Worm (Caenorhabditis elegans) whole organism, L3 larva: ENCODE data around the gene grl-25.

Source experiments
- R02D3.7 ChIP-seq: fragments of 150-350 bp; optimal IDR thresholded peaks from 2 replicates; lab custom pipeline; 2014; ENCODE audit warnings: missing biosample characterization, missing genetic modification characterization
- ZK546.5 ChIP-seq: sonication (generic microtip); optimal IDR thresholded peaks from 2 replicates; lab custom pipeline; 2017; ENCODE audit warnings: missing biosample characterization, missing genetic modification characterization
- aly-2 ChIP-seq: fragments of 150-350 bp; optimal IDR thresholded peaks from 2 replicates; lab custom pipeline; 2014; ENCODE audit warnings: missing biosample characterization, missing genetic modification characterization
- ama-1 ChIP-seq: fragments of 150-350 bp; optimal IDR thresholded peaks from 2 replicates; lab custom pipeline; 2018
- ceh-16 ChIP-seq: sonication (generic microtip); optimal IDR thresholded peaks from 2 replicates; lab custom pipeline; 2017; ENCODE audit warnings: missing biosample characterization, missing genetic modification characterization
- ceh-28 ChIP-seq: fragments of 150-350 bp; optimal IDR thresholded peaks from 2 replicates; lab custom pipeline; 2014; ENCODE audit warnings: missing biosample characterization, missing genetic modification reagents, missing genetic modification characterization
- ceh-82 ChIP-seq: fragments of 150-350 bp; optimal IDR thresholded peaks from 2 replicates; lab custom pipeline; 2014; ENCODE audit warnings: missing biosample characterization, missing genetic modification characterization
- daf-12 ChIP-seq: fragments of 150-350 bp; optimal IDR thresholded peaks from 2 replicates; lab custom pipeline; 2014; ENCODE audit warnings: missing biosample characterization, missing genetic modification reagents, missing genetic modification characterization
- egl-27 ChIP-seq: sonication (generic microtip); optimal IDR thresholded peaks from 4 replicates; lab custom pipeline; 2017; ENCODE audit warnings: missing biosample characterization, missing genetic modification reagents, missing genetic modification characterization
- egl-5 ChIP-seq: fragments of 150-350 bp; optimal IDR thresholded peaks from 2 replicates; lab custom pipeline; 2017; ENCODE audit warnings: missing biosample characterization, missing genetic modification reagents, missing genetic modification characterization, inconsistent platforms
- elt-2 ChIP-seq: sonication (generic microtip); optimal IDR thresholded peaks from 2 replicates; lab custom pipeline; 2016; ENCODE audit warnings: missing genetic modification reagents, mild to moderate bottlenecking, missing genetic modification characterization, missing compliant biosample characterization
- elt-3 ChIP-seq, 3 experiments: fragments of 150-350 bp in 1 of 3; sonication (generic microtip) in 2 of 3; optimal IDR thresholded peaks; 2 replicates in 2 of 3; 4 replicates in 1 of 3; lab custom pipeline; 2014 to 2017; ENCODE audit warnings: missing biosample characterization in 3 of 3, missing genetic modification characterization in 3 of 3
- fkh-10 ChIP-seq: sonication (generic microtip); optimal IDR thresholded peaks from 2 replicates; lab custom pipeline; 2017; ENCODE audit warnings: missing biosample characterization, missing genetic modification reagents, missing genetic modification characterization
- fkh-2 ChIP-seq: fragments of 150-350 bp; optimal IDR thresholded peaks from 2 replicates; lab custom pipeline; 2014; ENCODE audit warnings: missing biosample characterization, missing genetic modification reagents, missing genetic modification characterization
- fos-1 ChIP-seq: fragments of 150-350 bp; optimal IDR thresholded peaks from 2 replicates; lab custom pipeline; 2014; ENCODE audit warnings: missing biosample characterization, missing genetic modification characterization
- jun-1 ChIP-seq: fragments of 150-350 bp; optimal IDR thresholded peaks from 2 replicates; lab custom pipeline; 2014; ENCODE audit warnings: missing biosample characterization, missing genetic modification reagents, missing genetic modification characterization
- lin-15B ChIP-seq: fragments of 150-350 bp; optimal IDR thresholded peaks from 2 replicates; lab custom pipeline; 2014; ENCODE audit warnings: missing biosample characterization, missing genetic modification characterization
- lin-39 ChIP-seq: fragments of 150-350 bp; optimal IDR thresholded peaks from 2 replicates; lab custom pipeline; 2018; ENCODE audit warnings: missing biosample characterization, missing genetic modification reagents, missing genetic modification characterization
- lsy-12 ChIP-seq: sonication (generic microtip); optimal IDR thresholded peaks from 2 replicates; lab custom pipeline; 2016; ENCODE audit warnings: mild to moderate bottlenecking, missing genetic modification characterization, missing compliant biosample characterization
- mdl-1 ChIP-seq: fragments of 150-350 bp; optimal IDR thresholded peaks from 2 replicates; lab custom pipeline; 2014; ENCODE audit warnings: missing biosample characterization, missing genetic modification characterization
- mml-1 ChIP-seq: fragments of 150-350 bp; sonication (generic microtip); optimal IDR thresholded peaks from 3 replicates; lab custom pipeline; 2014; ENCODE audit warnings: missing biosample characterization, missing genetic modification characterization
- nfya-1 ChIP-seq: sonication (generic microtip); optimal IDR thresholded peaks from 2 replicates; lab custom pipeline; 2017; ENCODE audit warnings: missing genetic modification characterization, mild to moderate bottlenecking, missing compliant biosample characterization, antibody characterized with exemption, moderate library complexity; ENCODE audit not compliant: insufficient read depth
- nhr-11 ChIP-seq: fragments of 150-350 bp; optimal IDR thresholded peaks from 2 replicates; lab custom pipeline; 2014; ENCODE audit warnings: missing biosample characterization, missing genetic modification characterization
- nhr-12 ChIP-seq: fragments of 150-350 bp; optimal IDR thresholded peaks from 2 replicates; lab custom pipeline; 2014; ENCODE audit warnings: missing biosample characterization, missing genetic modification characterization
- nhr-237 ChIP-seq: fragments of 150-350 bp; optimal IDR thresholded peaks from 2 replicates; lab custom pipeline; 2014; ENCODE audit warnings: missing biosample characterization, missing genetic modification characterization
- nhr-28 ChIP-seq: fragments of 150-350 bp; optimal IDR thresholded peaks from 2 replicates; lab custom pipeline; 2014; ENCODE audit warnings: missing biosample characterization, missing genetic modification characterization
- nhr-43 ChIP-seq: sonication (generic microtip); optimal IDR thresholded peaks from 2 replicates; lab custom pipeline; 2016; ENCODE audit warnings: mild to moderate bottlenecking, missing genetic modification characterization, missing compliant biosample characterization; ENCODE audit not compliant: poor library complexity, severe bottlenecking
- nhr-67 ChIP-seq: fragments of 150-350 bp; optimal IDR thresholded peaks from 2 replicates; lab custom pipeline; 2014; ENCODE audit warnings: missing biosample characterization, missing genetic modification characterization
- pha-4 ChIP-seq: fragments of 150-350 bp; optimal IDR thresholded peaks from 2 replicates; lab custom pipeline; 2014; ENCODE audit warnings: missing biosample characterization, missing genetic modification reagents, missing genetic modification characterization
- pqm-1 ChIP-seq: fragments of 150-350 bp; optimal IDR thresholded peaks from 2 replicates; lab custom pipeline; 2017; ENCODE audit warnings: missing biosample characterization, missing genetic modification characterization, inconsistent platforms
- sea-2 ChIP-seq: fragments of 150-350 bp; sonication (generic microtip); optimal IDR thresholded peaks from 4 replicates; lab custom pipeline; 2014; ENCODE audit warnings: missing biosample characterization, missing genetic modification reagents, missing genetic modification characterization
- skn-1 ChIP-seq: fragments of 150-350 bp; optimal IDR thresholded peaks from 2 replicates; lab custom pipeline; 2014; ENCODE audit warnings: missing biosample characterization, missing genetic modification characterization
- snpc-4 ChIP-seq: fragments of 150-350 bp; optimal IDR thresholded peaks from 2 replicates; lab custom pipeline; 2014; ENCODE audit warnings: missing biosample characterization, missing genetic modification characterization
- tbx-2 ChIP-seq: sonication (generic microtip); optimal IDR thresholded peaks from 2 replicates; lab custom pipeline; 2016; ENCODE audit warnings: mild to moderate bottlenecking, missing genetic modification characterization, missing compliant biosample characterization
- unc-39 ChIP-seq: sonication (generic microtip); optimal IDR thresholded peaks from 4 replicates; lab custom pipeline; 2017; ENCODE audit warnings: missing biosample characterization, missing genetic modification characterization
- unc-62 ChIP-seq: fragments of 150-350 bp; sonication (generic microtip); optimal IDR thresholded peaks from 4 replicates; lab custom pipeline; 2014; ENCODE audit warnings: missing biosample characterization, missing genetic modification reagents, missing genetic modification characterization
- zag-1 ChIP-seq: fragments of 150-350 bp; optimal IDR thresholded peaks from 2 replicates; lab custom pipeline; 2014; ENCODE audit warnings: missing biosample characterization, missing genetic modification characterization
- ztf-11 ChIP-seq: fragments of 150-350 bp; optimal IDR thresholded peaks from 2 replicates; lab custom pipeline; 2014; ENCODE audit warnings: missing biosample characterization, missing genetic modification characterization
- ztf-4 ChIP-seq: fragments of 150-350 bp; optimal IDR thresholded peaks from 2 replicates; lab custom pipeline; 2014; ENCODE audit warnings: missing biosample characterization, missing genetic modification characterization

The grl-25 gene

DNA sequence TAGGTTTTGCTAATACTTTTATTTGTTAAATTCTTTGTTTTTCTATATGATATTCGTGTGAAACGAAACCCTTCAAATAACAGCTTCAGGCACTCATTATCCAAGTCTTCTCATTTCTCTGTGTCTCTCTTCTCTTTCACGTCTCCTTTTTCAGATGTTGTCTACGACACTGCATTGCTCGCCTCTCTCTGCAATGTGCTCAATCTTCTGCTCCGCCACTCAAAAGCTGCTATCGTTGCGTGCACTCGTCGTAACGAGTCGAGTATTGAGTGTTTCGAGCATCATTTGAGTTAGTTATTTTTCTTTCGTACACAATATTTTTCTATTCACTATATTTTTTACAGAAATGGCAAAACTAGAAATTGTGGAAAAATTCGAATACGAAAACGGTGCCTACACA is 11.1 kb downstream of the grl-25 start:
- TF ChIP-seq nfya-1 (tag; lab: Kevin White, UChicago) = peak; percentile 54
- no peak for TF ChIP-seq elt-2 (tag; lab: Kevin White, UChicago)
- TF ChIP-seq lin-39 (tag; lab: Kevin White, UChicago) = peak; percentile 43
- no peak for TF ChIP-seq ceh-82 (tag; lab: Kevin White, UChicago)
- no peak for TF ChIP-seq daf-12

DNA sequence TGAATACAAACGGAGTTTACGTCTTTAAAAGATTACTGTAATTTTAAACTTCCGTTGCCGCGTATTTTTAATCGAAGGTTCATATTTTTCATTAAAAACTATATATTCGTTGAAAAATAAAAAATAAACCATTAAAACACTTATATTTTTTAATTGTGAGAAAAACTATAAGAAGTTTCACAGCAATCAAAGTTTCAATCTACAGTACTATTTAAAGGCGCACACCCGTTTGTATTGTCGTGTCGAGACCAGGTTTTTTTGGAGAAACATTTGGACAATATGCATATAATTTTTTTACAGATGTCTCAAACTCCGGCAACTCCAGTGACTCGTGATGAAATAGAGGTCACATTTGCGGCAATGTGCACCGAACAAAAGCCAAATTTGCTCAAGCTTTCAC is 11.7 kb downstream of the grl-25 start, which contains the start of gene R08D7.5:
Gene R08D7.5, plus strand, starts transcription at position 301 of the 400 bp plus-strand sequence.
- TF ChIP-seq jun-1 (tag; lab: Kevin White, UChicago) (no peak), ceh-16 (no peak), mml-1 (no peak), snpc-4 (tag; lab: Kevin White, UChicago) (no peak), nhr-11 (tag; lab: Kevin White, UChicago) (no peak), nhr-43 (no peak), ceh-82 (tag; lab: Kevin White, UChicago) (no peak)
- TF ChIP-seq, all 47 proteins: peak for 0

DNA sequence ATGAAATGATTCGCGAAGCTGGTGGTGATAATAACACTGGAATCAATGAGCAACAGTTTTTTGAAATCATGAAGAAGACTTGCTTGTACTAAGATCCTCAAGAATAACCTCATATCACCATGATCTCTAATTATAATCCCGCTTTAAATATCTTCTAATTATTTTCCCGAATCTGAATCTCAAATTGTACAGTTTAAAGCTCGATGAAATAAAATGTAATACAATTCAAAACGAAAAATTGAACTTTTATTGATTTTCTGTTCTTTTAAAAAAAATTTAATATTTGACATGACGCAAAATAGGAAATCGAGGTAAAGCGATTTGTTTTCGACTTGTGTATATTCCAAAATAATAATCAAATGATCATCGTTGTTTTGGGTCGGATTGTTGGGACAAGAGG is 12.7 kb downstream of the grl-25 start:
- TF ChIP-seq nhr-43 (peak; percentile 47), ceh-28 (tag; lab: Kevin White, UChicago) (peak; percentile 8), lsy-12 (tag; lab: Kevin White, UChicago) (no peak), fkh-2 (tag; lab: Kevin White, UChicago) (no peak)

DNA sequence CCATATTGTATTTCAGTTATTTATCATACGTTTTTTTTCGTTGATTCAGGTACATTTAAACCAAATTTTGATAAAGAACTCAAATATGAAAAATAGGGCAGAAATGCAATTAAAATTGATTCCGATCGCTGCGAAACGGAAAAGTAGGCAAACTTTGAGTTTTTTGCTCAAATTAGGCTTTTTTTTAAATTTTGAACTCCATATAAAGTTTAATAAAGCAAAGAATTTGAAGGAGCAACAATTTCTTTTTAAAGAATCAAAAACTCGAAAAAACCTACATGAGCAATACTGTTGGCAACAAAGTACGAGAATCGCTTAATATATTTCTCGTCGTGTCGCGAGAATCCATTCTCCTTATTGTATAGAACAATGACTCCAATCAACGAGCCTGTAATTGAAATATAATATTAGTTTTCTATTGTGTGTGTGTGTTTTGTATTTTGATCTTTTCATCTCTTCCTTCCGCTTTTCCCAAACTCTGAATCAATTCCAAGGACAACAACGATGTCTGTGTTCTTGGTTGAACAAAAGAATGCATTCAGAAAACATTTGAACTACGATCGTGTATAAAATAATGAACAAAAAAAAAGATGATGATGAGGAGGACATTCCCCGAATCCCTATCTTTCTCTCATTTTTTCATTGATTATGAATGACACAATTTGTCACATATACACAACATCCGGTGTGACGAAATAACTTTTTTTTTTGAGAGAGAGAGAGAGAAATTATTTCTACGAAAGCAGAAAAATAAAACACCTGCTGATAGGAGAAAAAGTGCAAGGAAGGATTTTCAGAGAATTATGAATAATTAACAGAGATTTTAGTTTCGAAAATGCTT is 16.6 kb downstream of the grl-25 start:
- TF ChIP-seq fkh-10 (peak; percentile 13), skn-1 (tag; lab: Kevin White, UChicago) (no peak), lin-39 (tag; lab: Kevin White, UChicago) (no peak), lsy-12 (tag; lab: Kevin White, UChicago) (peak; percentile 35)

DNA sequence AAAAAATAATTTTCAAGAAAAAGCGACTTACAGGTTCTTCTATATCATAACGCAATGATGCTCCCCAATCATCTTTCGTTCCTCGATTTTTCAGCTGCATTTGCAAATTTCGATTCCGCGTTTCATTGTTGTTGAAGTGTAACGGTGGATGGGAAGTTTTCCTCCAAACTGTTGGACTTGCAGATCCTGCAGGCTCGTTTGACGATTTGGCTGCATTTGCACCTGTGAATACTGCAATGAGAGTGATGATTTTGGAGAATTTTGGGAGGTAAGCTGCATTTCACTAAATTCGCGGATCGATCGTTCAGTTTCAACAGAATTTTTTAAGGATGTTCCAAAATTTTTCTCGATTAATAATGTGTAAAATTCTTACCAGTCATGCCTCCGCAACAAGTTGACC is 18.8 kb downstream of the grl-25 start:
- TF ChIP-seq nhr-43 = peak; percentile 52
- TF ChIP-seq daf-12 = no peak
- TF ChIP-seq nhr-237 (tag; lab: Kevin White, UChicago) = no peak

DNA sequence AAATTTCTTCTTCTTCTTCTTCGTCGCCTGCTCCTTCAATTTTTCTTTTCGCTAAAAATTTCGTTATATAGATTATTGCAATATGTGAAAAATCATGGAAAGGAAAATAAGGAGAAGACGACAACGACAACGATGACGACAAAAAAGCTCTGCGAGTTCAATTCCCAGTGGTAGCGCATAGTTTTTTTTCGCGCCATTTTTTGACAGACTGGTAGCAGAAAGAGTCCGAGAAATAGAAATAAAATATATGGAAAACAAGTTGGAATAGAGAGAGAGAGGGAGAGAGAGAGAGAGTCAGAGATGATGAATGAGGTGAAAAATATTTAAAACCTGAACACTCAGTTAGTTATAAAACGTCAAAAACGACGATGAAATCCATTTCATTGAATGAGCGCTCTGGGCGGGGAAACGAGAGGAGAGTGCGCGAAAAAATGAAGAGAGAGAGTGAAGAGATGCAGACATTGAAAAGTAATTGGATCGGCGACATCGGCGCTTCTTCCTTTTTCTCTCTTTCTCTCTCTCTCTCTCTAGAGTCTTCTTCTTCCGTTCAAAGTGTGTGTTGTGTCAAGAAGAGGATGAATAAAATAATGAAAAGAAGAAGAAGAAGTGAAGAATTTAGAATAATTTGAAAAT is 19.9 kb downstream of the grl-25 start, which contains the start of gene pde-2:
Gene pde-2, minus strand, starts transcription at position 51 of the 633 bp plus-strand sequence.
- TF ChIP-seq ceh-82 (tag; lab: Kevin White, UChicago) (no peak), tbx-2 (tag; lab: Kevin White, UChicago) (peak; percentile 34), snpc-4 (tag; lab: Kevin White, UChicago) (peak; percentile 23), unc-62 (GFP tag; lab: Kevin White, UChicago) (no peak), ztf-4 (tag; lab: Kevin White, UChicago) (no peak), mml-1 (no peak), egl-5 (peak; percentile 18), nhr-43 (peak; percentile 46), aly-2 (no peak), nhr-237 (tag; lab: Kevin White, UChicago) (no peak), lin-15B (tag; lab: Kevin White, UChicago) (peak; percentile 31), sea-2 (no peak), nhr-67 (tag; lab: Kevin White, UChicago) (no peak), jun-1 (tag; lab: Kevin White, UChicago) (no peak), ceh-16 (no peak), nfya-1 (tag; lab: Kevin White, UChicago) (peak; percentile 79), mdl-1 (tag; lab: Kevin White, UChicago) (no peak), zag-1 (no peak), fos-1 (tag; lab: Kevin White, UChicago) (no peak), pqm-1 (tag; lab: Kevin White, UChicago) (no peak), nhr-28 (no peak), egl-27 (tag; lab: Kevin White, UChicago) (no peak), pha-4 (peak; percentile 61), lsy-12 (tag; lab: Kevin White, UChicago) (peak; percentile 15), skn-1 (tag; lab: Kevin White, UChicago) (no peak), elt-3 (tag; optimal IDR thresholded peaks at IDR 0.05; lab: Kevin White, UChicago) (no peak), unc-39 (tag; lab: Kevin White, UChicago) (no peak), ama-1 (lab: Kevin White, UChicago) (peak; percentile 67), fkh-2 (tag; lab: Kevin White, UChicago) (no peak), R02D3.7 (no peak), ztf-11 (tag; lab: Kevin White, UChicago) (no peak), ZK546.5 (tag; lab: Kevin White, UChicago) (no peak), nhr-12 (tag; lab: Kevin White, UChicago) (no peak)
